Fruit fly (Drosophila melanogaster) whole organism, prepupa: ENCODE measurements around the gene Snx1.

Source experiments
- Blimp-1 ChIP-seq: fragments of 200-800 bp; sonication (Bioruptor generic); optimal IDR thresholded peaks from 3 replicates; lab custom pipeline; 2017; ENCODE audit warnings: missing biosample characterization, missing genetic modification characterization, mild to moderate bottlenecking, moderate library complexity, missing genetic modification reagents
- CG11762 ChIP-seq: fragments of 200-800 bp; sonication (Bioruptor generic); optimal IDR thresholded peaks from 3 replicates; lab custom pipeline; 2016; ENCODE audit warnings: missing biosample characterization, missing genetic modification characterization; ENCODE audit not compliant: insufficient read depth
- CG15336 ChIP-seq: fragments of 200-800 bp; sonication (Bioruptor generic); IDR thresholded peaks from 2 replicates; pipeline ENCODE4 v1.3.6; 2022; ENCODE audit warnings: missing biosample characterization, missing genetic modification characterization
- CG1621 ChIP-seq: fragments of 200-800 bp; sonication (Bioruptor generic); optimal IDR thresholded peaks from 3 replicates; lab custom pipeline; 2018; ENCODE audit warnings: missing biosample characterization, mild to moderate bottlenecking, missing genetic modification characterization
- CG16779 ChIP-seq: fragments of 200-800 bp; sonication (Bioruptor generic); optimal IDR thresholded peaks from 3 replicates; lab custom pipeline; 2017; ENCODE audit warnings: missing biosample characterization, mild to moderate bottlenecking, missing genetic modification characterization
- CG3032 ChIP-seq: fragments of 200-800 bp; optimal IDR thresholded peaks from 2 replicates; lab custom pipeline; 2019; ENCODE audit warnings: missing biosample characterization, mild to moderate bottlenecking, missing genetic modification characterization, moderate library complexity
- CG32006 ChIP-seq: fragments of 200-800 bp; sonication (Bioruptor generic); optimal IDR thresholded peaks from 3 replicates; lab custom pipeline; 2017; ENCODE audit warnings: missing biosample characterization, mild to moderate bottlenecking, missing genetic modification characterization
- CG34406 ChIP-seq: fragments of 200-800 bp; sonication (Bioruptor generic); optimal IDR thresholded peaks from 3 replicates; lab custom pipeline; 2016; ENCODE audit warnings: missing biosample characterization, missing genetic modification characterization
- CG3919 ChIP-seq: fragments of 200-800 bp; sonication (Bioruptor generic); optimal IDR thresholded peaks from 3 replicates; lab custom pipeline; 2016; ENCODE audit warnings: missing biosample characterization, missing genetic modification characterization
- CG4318 ChIP-seq: fragments of 200-800 bp; sonication (Bioruptor generic); optimal IDR thresholded peaks from 3 replicates; lab custom pipeline; 2017; ENCODE audit warnings: missing biosample characterization, mild to moderate bottlenecking, missing genetic modification characterization
- CG6163 ChIP-seq: fragments of 200-800 bp; sonication (Bioruptor generic); IDR thresholded peaks from 3 replicates; pipeline ENCODE4 v1.3.6; 2022; ENCODE audit warnings: missing biosample characterization, missing genetic modification characterization
- CG6276 ChIP-seq: fragments of 200-800 bp; sonication (Bioruptor generic); optimal IDR thresholded peaks from 2 replicates; lab custom pipeline; 2017; ENCODE audit warnings: missing biosample characterization, mild to moderate bottlenecking, missing genetic modification characterization
- CG6792 ChIP-seq: fragments of 200-800 bp; sonication (Bioruptor generic); optimal IDR thresholded peaks from 3 replicates; lab custom pipeline; 2016; ENCODE audit warnings: missing biosample characterization, missing genetic modification characterization
- CG6854 ChIP-seq: fragments of 200-800 bp; sonication (Bioruptor generic); optimal IDR thresholded peaks from 2 replicates; lab custom pipeline; 2017; ENCODE audit warnings: missing biosample characterization, mild to moderate bottlenecking, missing genetic modification characterization
- CG7368 ChIP-seq: fragments of 200-800 bp; sonication (Bioruptor generic); optimal IDR thresholded peaks from 3 replicates; lab custom pipeline; 2016; ENCODE audit warnings: missing biosample characterization, missing genetic modification characterization
- CG8119 ChIP-seq: fragments of 200-800 bp; sonication (Bioruptor generic); IDR thresholded peaks from 3 replicates; pipeline ENCODE4 v1.3.6; 2022; ENCODE audit warnings: missing biosample characterization, missing genetic modification characterization
- CG8632 ChIP-seq: fragments of 200-800 bp; sonication (Bioruptor generic); optimal IDR thresholded peaks from 3 replicates; lab custom pipeline; 2016; ENCODE audit warnings: missing biosample characterization, missing genetic modification characterization
- Eip75B ChIP-seq: fragments of 200-800 bp; sonication (Bioruptor generic); optimal IDR thresholded peaks from 3 replicates; lab custom pipeline; 2016; ENCODE audit warnings: missing biosample characterization, missing genetic modification characterization
- Eip78C ChIP-seq: fragments of 200-800 bp; sonication (Bioruptor generic); peaks from one replicate; lab custom pipeline; 2016; ENCODE audit warnings: missing biosample characterization, missing genetic modification characterization
- Eip93F ChIP-seq: fragments of 200-800 bp; sonication (Bioruptor generic); optimal IDR thresholded peaks from 2 replicates; lab custom pipeline; 2016; ENCODE audit warnings: missing biosample characterization, mild to moderate bottlenecking, missing genetic modification characterization
- Ets96B ChIP-seq: fragments of 200-800 bp; optimal IDR thresholded peaks from 2 replicates; lab custom pipeline; 2019; ENCODE audit warnings: missing biosample characterization, mild to moderate bottlenecking, missing genetic modification characterization, moderate library complexity
- Hr39 ChIP-seq: fragments of 200-800 bp; sonication (Bioruptor generic); optimal IDR thresholded peaks from 2 replicates; lab custom pipeline; 2016; ENCODE audit warnings: missing biosample characterization, missing genetic modification characterization
- Lpt ChIP-seq: fragments of 200-800 bp; sonication (Bioruptor generic); optimal IDR thresholded peaks from 3 replicates; lab custom pipeline; 2016; ENCODE audit warnings: missing biosample characterization, missing genetic modification characterization
- Met ChIP-seq: fragments of 200-800 bp; sonication (Bioruptor generic); optimal IDR thresholded peaks from 3 replicates; lab custom pipeline; 2016; ENCODE audit warnings: missing biosample characterization, missing genetic modification characterization
- OdsH ChIP-seq: fragments of 200-800 bp; sonication (Bioruptor generic); optimal IDR thresholded peaks from 3 replicates; lab custom pipeline; 2016; ENCODE audit warnings: missing biosample characterization, missing genetic modification characterization
- Smox ChIP-seq: fragments of 200-800 bp; sonication (Bioruptor generic); optimal IDR thresholded peaks from 3 replicates; lab custom pipeline; 2016; ENCODE audit warnings: missing biosample characterization, missing genetic modification characterization
- Sox102F ChIP-seq: fragments of 200-800 bp; sonication (Bioruptor generic); optimal IDR thresholded peaks from 2 replicates; lab custom pipeline; 2016; ENCODE audit warnings: missing biosample characterization, mild to moderate bottlenecking, missing genetic modification characterization
- Sox15 ChIP-seq: fragments of 200-800 bp; sonication (Bioruptor generic); optimal IDR thresholded peaks from 3 replicates; lab custom pipeline; 2016; ENCODE audit warnings: missing biosample characterization, missing genetic modification characterization
- achi ChIP-seq: fragments of 200-800 bp; sonication (Bioruptor generic); optimal IDR thresholded peaks from 3 replicates; lab custom pipeline; 2016; ENCODE audit warnings: missing biosample characterization, missing genetic modification characterization
- acj6 ChIP-seq: fragments of 200-800 bp; sonication (Bioruptor generic); optimal IDR thresholded peaks from 3 replicates; lab custom pipeline; 2016; ENCODE audit warnings: missing biosample characterization, missing genetic modification characterization
- cyc ChIP-seq: fragments of 200-800 bp; sonication (Bioruptor generic); optimal IDR thresholded peaks from 3 replicates; lab custom pipeline; 2016; ENCODE audit warnings: missing biosample characterization, missing genetic modification characterization
- dsx ChIP-seq: fragments of 200-800 bp; optimal IDR thresholded peaks from 3 replicates; lab custom pipeline; 2019; ENCODE audit warnings: missing biosample characterization, mild to moderate bottlenecking, missing genetic modification characterization, moderate library complexity; ENCODE audit not compliant: poor library complexity, severe bottlenecking
- eg ChIP-seq: fragments of 200-800 bp; sonication (Bioruptor generic); IDR thresholded peaks from 3 replicates; pipeline ENCODE4 v1.3.6; 2022; ENCODE audit warnings: missing biosample characterization, missing genetic modification characterization
- esn ChIP-seq: fragments of 200-800 bp; sonication (Bioruptor generic); optimal IDR thresholded peaks from 2 replicates; lab custom pipeline; 2016; ENCODE audit warnings: missing biosample characterization, mild to moderate bottlenecking, missing genetic modification characterization, moderate library complexity
- fd59A ChIP-seq: fragments of 200-800 bp; sonication (Bioruptor generic); optimal IDR thresholded peaks from 2 replicates; lab custom pipeline; 2017; ENCODE audit warnings: missing biosample characterization, mild to moderate bottlenecking, missing genetic modification characterization, missing genetic modification reagents
- fd85E ChIP-seq: fragments of 200-800 bp; sonication (Bioruptor generic); optimal IDR thresholded peaks from 3 replicates; lab custom pipeline; 2016; ENCODE audit warnings: missing biosample characterization, missing genetic modification characterization
- fkh ChIP-seq: fragments of 200-800 bp; sonication (Bioruptor generic); optimal IDR thresholded peaks from 3 replicates; lab custom pipeline; 2017; ENCODE audit warnings: missing biosample characterization, mild to moderate bottlenecking, missing genetic modification characterization, moderate library complexity
- lz ChIP-seq: fragments of 200-800 bp; sonication (Bioruptor generic); optimal IDR thresholded peaks from 3 replicates; lab custom pipeline; 2016; ENCODE audit warnings: missing biosample characterization, missing genetic modification characterization
- pdm3 ChIP-seq: fragments of 200-800 bp; sonication (Bioruptor generic); optimal IDR thresholded peaks from 3 replicates; lab custom pipeline; 2016; ENCODE audit warnings: missing biosample characterization, missing genetic modification characterization
- salr ChIP-seq, 2 experiments: fragments of 200-800 bp; sonication (Bioruptor generic); optimal IDR thresholded peaks; 3 replicates each; lab custom pipeline; 2016 to 2018; ENCODE audit warnings: missing biosample characterization in 2 of 2, missing genetic modification characterization in 2 of 2, mild to moderate bottlenecking in 1 of 2
- spab ChIP-seq: fragments of 200-800 bp; sonication (Bioruptor generic); optimal IDR thresholded peaks from 2 replicates; lab custom pipeline; 2017; ENCODE audit warnings: missing biosample characterization, mild to moderate bottlenecking, missing genetic modification characterization, missing genetic modification reagents
- ss ChIP-seq, 2 experiments: fragments of 200-800 bp; sonication (Bioruptor generic); optimal IDR thresholded peaks; 2 replicates in 1 of 2; 3 replicates in 1 of 2; lab custom pipeline; 2017 to 2018; ENCODE audit warnings: mild to moderate bottlenecking in 2 of 2, missing biosample characterization in 2 of 2, missing genetic modification characterization in 2 of 2, moderate library complexity in 1 of 2
- svp ChIP-seq: fragments of 200-800 bp; sonication (Bioruptor generic); peaks from one replicate; lab custom pipeline; 2016; ENCODE audit warnings: missing biosample characterization, missing genetic modification characterization
- topi ChIP-seq: fragments of 200-800 bp; sonication (Bioruptor generic); optimal IDR thresholded peaks from 3 replicates; lab custom pipeline; 2016; ENCODE audit warnings: missing biosample characterization, missing genetic modification characterization
- vri ChIP-seq: fragments of 200-800 bp; sonication (Bioruptor generic); optimal IDR thresholded peaks from 3 replicates; lab custom pipeline; 2016; ENCODE audit warnings: missing biosample characterization, mild to moderate bottlenecking, missing genetic modification characterization

The Snx1 gene

DNA sequence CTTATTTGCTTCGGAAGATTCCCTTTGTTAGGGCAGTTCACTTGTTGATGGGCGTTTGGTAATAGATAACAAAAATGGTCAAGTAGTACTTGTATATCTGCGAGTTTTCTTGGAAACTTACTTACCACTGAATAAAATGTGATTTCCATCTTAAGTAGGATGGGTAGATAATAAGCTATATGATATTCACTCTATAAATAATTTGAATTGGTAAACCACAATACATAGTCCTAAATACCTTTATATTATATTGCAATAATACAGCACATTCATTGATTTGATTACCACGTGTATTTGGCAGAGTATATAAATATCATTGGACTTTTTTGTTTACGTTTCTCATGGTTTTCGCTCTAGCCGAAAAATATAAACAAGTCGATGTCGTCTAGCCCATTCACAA, 26.5 kb downstream of the Snx1 start:
- TF ChIP-seq Eip78C (GFP tag; lab: Kevin White, UChicago) (peak; percentile 68), topi (GFP tag; lab: Kevin White, UChicago) (no peak), fkh (GFP tag; lab: Kevin White, UChicago) (peak; percentile 49), CG15336 (GFP tag; lab: Robert Waterston, UW) (0 out of 2 replicates have a peak, but pooled peaks have one; percentile 26)
- TF ChIP-seq, all 60 proteins: peak for 3

DNA sequence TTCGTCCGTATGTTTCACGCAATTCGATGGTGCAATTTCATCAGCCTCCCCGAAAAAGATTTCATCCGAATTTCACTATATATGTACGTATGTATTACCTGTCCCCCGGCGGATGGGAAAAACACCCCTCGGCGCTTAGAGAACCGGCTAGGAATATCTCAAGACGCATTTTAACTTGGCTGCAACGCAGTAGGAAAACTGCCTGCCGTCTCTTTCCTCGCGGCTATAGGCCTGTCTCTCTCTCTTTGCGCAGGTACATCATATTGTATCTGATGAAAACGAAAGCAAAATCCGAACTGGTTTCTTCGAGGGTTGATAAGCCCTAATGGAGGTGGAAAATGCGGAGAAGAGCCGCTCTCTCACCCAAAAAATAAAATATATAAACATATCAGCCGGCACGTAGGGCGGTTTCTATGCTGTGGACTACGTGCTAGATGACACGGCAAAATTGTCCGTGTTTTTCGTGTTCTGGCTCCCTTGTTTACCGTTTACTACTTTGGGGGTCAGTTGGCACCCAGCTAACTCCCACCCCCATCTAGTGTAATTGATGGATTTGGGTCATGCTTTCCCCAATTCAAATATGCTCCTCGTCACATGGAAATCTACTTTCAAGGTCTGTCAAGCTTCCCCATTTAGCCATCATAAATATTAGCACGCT, 27.0 kb downstream of the Snx1 start:
- TF ChIP-seq Met (GFP tag; lab: Kevin White, UChicago) (no peak), Hr39 (GFP tag; lab: Kevin White, UChicago) (no peak), dsx (GFP tag; lab: Kevin White, UChicago) (no peak), achi (GFP tag; lab: Kevin White, UChicago) (no peak), Eip78C (GFP tag; lab: Kevin White, UChicago) (peak; percentile 27), Blimp-1 (GFP tag; lab: Kevin White, UChicago) (peak; percentile 70)

DNA sequence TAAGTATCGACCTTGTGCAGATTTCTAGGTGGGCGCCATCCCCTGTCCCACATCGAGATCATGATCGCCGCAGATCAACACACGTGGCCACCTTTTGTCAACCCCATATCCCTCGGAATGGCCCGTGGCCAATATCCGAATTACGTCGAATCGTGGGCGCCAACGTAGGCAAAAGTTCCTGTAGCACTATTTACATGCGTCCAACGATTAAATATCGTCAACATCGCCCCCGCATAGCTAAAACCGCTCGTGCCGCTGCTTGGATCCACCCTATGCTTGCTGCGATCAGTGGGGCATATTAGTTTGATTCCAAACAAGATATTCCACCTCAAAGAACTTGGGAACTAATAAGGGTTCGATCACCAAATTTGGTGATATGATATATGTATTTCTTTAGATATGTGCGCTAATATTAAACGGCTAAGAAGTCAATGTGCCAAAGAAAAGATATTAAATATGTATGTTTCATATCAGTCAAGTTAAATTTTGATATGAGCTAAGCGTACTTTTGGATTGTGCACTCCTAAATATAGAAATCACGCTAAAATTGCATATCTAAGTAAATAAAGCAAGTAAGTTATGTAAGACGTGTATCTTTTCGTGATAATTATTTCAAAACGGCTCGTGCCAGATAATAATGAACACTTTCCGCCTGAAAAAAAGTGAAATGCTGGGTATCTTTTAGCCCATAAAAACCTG, 27.7 kb downstream of the Snx1 start:
- TF ChIP-seq CG16779 (tag; lab: Kevin White, UChicago): no peak
- no peak for TF ChIP-seq Eip75B (GFP tag; lab: Kevin White, UChicago)
- no peak for TF ChIP-seq dsx (GFP tag; lab: Kevin White, UChicago)
- no peak for TF ChIP-seq CG3032 (tag; lab: Kevin White, UChicago)
- no peak for TF ChIP-seq Met (GFP tag; lab: Kevin White, UChicago)
- peak; percentile 8 for TF ChIP-seq CG6276
- no peak for TF ChIP-seq CG6792 (GFP tag; lab: Kevin White, UChicago)
- peak; percentile 6 for TF ChIP-seq lz (GFP tag; lab: Kevin White, UChicago)
- TF ChIP-seq CG8632 (GFP tag; lab: Kevin White, UChicago): no peak
- TF ChIP-seq CG8119 (GFP tag; lab: Robert Waterston, UW): peak; percentile 41; the same call in 1 of the 3 replicates
- no peak for TF ChIP-seq Sox102F (GFP tag; lab: Kevin White, UChicago)
- TF ChIP-seq Sox15: no peak
- TF ChIP-seq Ets96B (tag; lab: Kevin White, UChicago): no peak
- peak; percentile 40 for TF ChIP-seq OdsH (GFP tag; lab: Kevin White, UChicago)
- peak; percentile 18 for TF ChIP-seq CG3919
- no peak for TF ChIP-seq CG7368
- TF ChIP-seq ss (GFP tag; optimal IDR thresholded peaks at IDR 0.05; lab: Kevin White, UChicago): no peak
- TF ChIP-seq CG6163 (GFP tag; lab: Robert Waterston, UW): no peak
- no peak for TF ChIP-seq spab (GFP tag; lab: Kevin White, UChicago)
- no peak for TF ChIP-seq svp (GFP tag; lab: Kevin White, UChicago)
- TF ChIP-seq Smox (GFP tag; lab: Kevin White, UChicago): no peak
- TF ChIP-seq CG32006 (GFP tag; lab: Kevin White, UChicago): peak; percentile 70
- no peak for TF ChIP-seq fd85E (GFP tag; lab: Kevin White, UChicago)
- TF ChIP-seq Lpt (GFP tag; lab: Kevin White, UChicago): no peak
- TF ChIP-seq CG6854 (GFP tag; lab: Kevin White, UChicago): no peak
- no peak for TF ChIP-seq salr (GFP tag; optimal IDR thresholded peaks at IDR 0.05; lab: Kevin White, UChicago)
- TF ChIP-seq topi (GFP tag; lab: Kevin White, UChicago): peak; percentile 4
- TF ChIP-seq esn (GFP tag; lab: Kevin White, UChicago): no peak
- no peak for TF ChIP-seq eg
- peak; percentile 14 for TF ChIP-seq pdm3 (GFP tag; lab: Kevin White, UChicago)
- no peak for TF ChIP-seq CG1621
- TF ChIP-seq vri (GFP tag; lab: Kevin White, UChicago): no peak
- no peak for TF ChIP-seq CG34406 (GFP tag; lab: Kevin White, UChicago)
- TF ChIP-seq acj6: no peak
- peak; percentile 84 for TF ChIP-seq Eip78C (GFP tag; lab: Kevin White, UChicago)
- peak; percentile 41 for TF ChIP-seq fkh (GFP tag; lab: Kevin White, UChicago)
- no peak for TF ChIP-seq Eip93F (GFP tag; lab: Kevin White, UChicago)
- no peak for TF ChIP-seq CG11762 (GFP tag; lab: Kevin White, UChicago)
- no peak for TF ChIP-seq fd59A (GFP tag; lab: Kevin White, UChicago)
- TF ChIP-seq CG4318 (GFP tag; lab: Kevin White, UChicago): peak; percentile 29
- no peak for TF ChIP-seq cyc (GFP tag; lab: Kevin White, UChicago)
